Fruit fly (Drosophila melanogaster) whole organism, prepupa: ENCODE results near the gene CG46458.

ENCODE experiments used
- CG10631 ChIP-seq: fragments of 200-800 bp; sonication (Bioruptor generic); optimal IDR thresholded peaks from 2 replicates; lab custom pipeline; 2016; ENCODE audit warnings: missing biosample characterization, missing genetic modification characterization
- CG10669 ChIP-seq: fragments of 200-800 bp; sonication (Bioruptor generic); optimal IDR thresholded peaks from 3 replicates; lab custom pipeline; 2018; ENCODE audit warnings: missing biosample characterization, mild to moderate bottlenecking, missing genetic modification characterization, moderate library complexity
- CG11294 ChIP-seq: fragments of 200-800 bp; sonication (Bioruptor generic); IDR thresholded peaks from 2 replicates; pipeline ENCODE4 v1.3.6; 2022; ENCODE audit warnings: missing biosample characterization, missing genetic modification characterization
- CG11762 ChIP-seq: fragments of 200-800 bp; sonication (Bioruptor generic); optimal IDR thresholded peaks from 3 replicates; lab custom pipeline; 2016; ENCODE audit warnings: missing biosample characterization, missing genetic modification characterization; ENCODE audit not compliant: insufficient read depth
- CG15336 ChIP-seq: fragments of 200-800 bp; sonication (Bioruptor generic); IDR thresholded peaks from 2 replicates; pipeline ENCODE4 v1.3.6; 2022; ENCODE audit warnings: missing biosample characterization, missing genetic modification characterization
- CG1621 ChIP-seq: fragments of 200-800 bp; sonication (Bioruptor generic); optimal IDR thresholded peaks from 3 replicates; lab custom pipeline; 2018; ENCODE audit warnings: missing biosample characterization, mild to moderate bottlenecking, missing genetic modification characterization
- CG3032 ChIP-seq: fragments of 200-800 bp; optimal IDR thresholded peaks from 2 replicates; lab custom pipeline; 2019; ENCODE audit warnings: missing biosample characterization, mild to moderate bottlenecking, missing genetic modification characterization, moderate library complexity
- CG34406 ChIP-seq: fragments of 200-800 bp; sonication (Bioruptor generic); optimal IDR thresholded peaks from 3 replicates; lab custom pipeline; 2016; ENCODE audit warnings: missing biosample characterization, missing genetic modification characterization
- CG4318 ChIP-seq: fragments of 200-800 bp; sonication (Bioruptor generic); optimal IDR thresholded peaks from 3 replicates; lab custom pipeline; 2017; ENCODE audit warnings: missing biosample characterization, mild to moderate bottlenecking, missing genetic modification characterization
- CG6276 ChIP-seq: fragments of 200-800 bp; sonication (Bioruptor generic); optimal IDR thresholded peaks from 2 replicates; lab custom pipeline; 2017; ENCODE audit warnings: missing biosample characterization, mild to moderate bottlenecking, missing genetic modification characterization
- CG6792 ChIP-seq: fragments of 200-800 bp; sonication (Bioruptor generic); optimal IDR thresholded peaks from 3 replicates; lab custom pipeline; 2016; ENCODE audit warnings: missing biosample characterization, missing genetic modification characterization
- CG6808 ChIP-seq: fragments of 200-800 bp; sonication (Bioruptor generic); optimal IDR thresholded peaks from 3 replicates; lab custom pipeline; 2017; ENCODE audit warnings: missing biosample characterization, missing genetic modification characterization, mild to moderate bottlenecking, moderate library complexity, missing genetic modification reagents
- CG7368 ChIP-seq: fragments of 200-800 bp; sonication (Bioruptor generic); optimal IDR thresholded peaks from 3 replicates; lab custom pipeline; 2016; ENCODE audit warnings: missing biosample characterization, missing genetic modification characterization
- CG8119 ChIP-seq: fragments of 200-800 bp; sonication (Bioruptor generic); IDR thresholded peaks from 3 replicates; pipeline ENCODE4 v1.3.6; 2022; ENCODE audit warnings: missing biosample characterization, missing genetic modification characterization
- CG8319 ChIP-seq: fragments of 200-800 bp; sonication (Bioruptor generic); optimal IDR thresholded peaks from 3 replicates; lab custom pipeline; 2016; ENCODE audit warnings: missing biosample characterization, missing genetic modification characterization
- CG8632 ChIP-seq: fragments of 200-800 bp; sonication (Bioruptor generic); optimal IDR thresholded peaks from 3 replicates; lab custom pipeline; 2016; ENCODE audit warnings: missing biosample characterization, missing genetic modification characterization
- Eip75B ChIP-seq: fragments of 200-800 bp; sonication (Bioruptor generic); optimal IDR thresholded peaks from 3 replicates; lab custom pipeline; 2016; ENCODE audit warnings: missing biosample characterization, missing genetic modification characterization
- Eip78C ChIP-seq: fragments of 200-800 bp; sonication (Bioruptor generic); peaks from one replicate; lab custom pipeline; 2016; ENCODE audit warnings: missing biosample characterization, missing genetic modification characterization
- Gug ChIP-seq: fragments of 200-800 bp; sonication (Bioruptor generic); IDR thresholded peaks from 2 replicates; pipeline ENCODE4 v1.3.6; 2022; ENCODE audit warnings: missing biosample characterization, missing genetic modification characterization
- Hr39 ChIP-seq: fragments of 200-800 bp; sonication (Bioruptor generic); optimal IDR thresholded peaks from 2 replicates; lab custom pipeline; 2016; ENCODE audit warnings: missing biosample characterization, missing genetic modification characterization
- Lpt ChIP-seq: fragments of 200-800 bp; sonication (Bioruptor generic); optimal IDR thresholded peaks from 3 replicates; lab custom pipeline; 2016; ENCODE audit warnings: missing biosample characterization, missing genetic modification characterization
- Sox15 ChIP-seq: fragments of 200-800 bp; sonication (Bioruptor generic); optimal IDR thresholded peaks from 3 replicates; lab custom pipeline; 2016; ENCODE audit warnings: missing biosample characterization, missing genetic modification characterization
- acj6 ChIP-seq: fragments of 200-800 bp; sonication (Bioruptor generic); optimal IDR thresholded peaks from 3 replicates; lab custom pipeline; 2016; ENCODE audit warnings: missing biosample characterization, missing genetic modification characterization
- dac ChIP-seq: fragments of 200-800 bp; sonication (Bioruptor generic); optimal IDR thresholded peaks from 2 replicates; lab custom pipeline; 2017; ENCODE audit warnings: missing biosample characterization, mild to moderate bottlenecking, missing genetic modification characterization
- dsx ChIP-seq: fragments of 200-800 bp; optimal IDR thresholded peaks from 3 replicates; lab custom pipeline; 2019; ENCODE audit warnings: missing biosample characterization, mild to moderate bottlenecking, missing genetic modification characterization, moderate library complexity; ENCODE audit not compliant: poor library complexity, severe bottlenecking
- fd85E ChIP-seq: fragments of 200-800 bp; sonication (Bioruptor generic); optimal IDR thresholded peaks from 3 replicates; lab custom pipeline; 2016; ENCODE audit warnings: missing biosample characterization, missing genetic modification characterization
- fkh ChIP-seq: fragments of 200-800 bp; sonication (Bioruptor generic); optimal IDR thresholded peaks from 3 replicates; lab custom pipeline; 2017; ENCODE audit warnings: missing biosample characterization, mild to moderate bottlenecking, missing genetic modification characterization, moderate library complexity
- net ChIP-seq: fragments of 200-800 bp; sonication (Bioruptor generic); optimal IDR thresholded peaks from 3 replicates; lab custom pipeline; 2016; ENCODE audit warnings: missing biosample characterization, missing genetic modification characterization
- spab ChIP-seq: fragments of 200-800 bp; sonication (Bioruptor generic); optimal IDR thresholded peaks from 2 replicates; lab custom pipeline; 2017; ENCODE audit warnings: missing biosample characterization, mild to moderate bottlenecking, missing genetic modification characterization, missing genetic modification reagents
- topi ChIP-seq: fragments of 200-800 bp; sonication (Bioruptor generic); optimal IDR thresholded peaks from 3 replicates; lab custom pipeline; 2016; ENCODE audit warnings: missing biosample characterization, missing genetic modification characterization

CG46458 gene

DNA sequence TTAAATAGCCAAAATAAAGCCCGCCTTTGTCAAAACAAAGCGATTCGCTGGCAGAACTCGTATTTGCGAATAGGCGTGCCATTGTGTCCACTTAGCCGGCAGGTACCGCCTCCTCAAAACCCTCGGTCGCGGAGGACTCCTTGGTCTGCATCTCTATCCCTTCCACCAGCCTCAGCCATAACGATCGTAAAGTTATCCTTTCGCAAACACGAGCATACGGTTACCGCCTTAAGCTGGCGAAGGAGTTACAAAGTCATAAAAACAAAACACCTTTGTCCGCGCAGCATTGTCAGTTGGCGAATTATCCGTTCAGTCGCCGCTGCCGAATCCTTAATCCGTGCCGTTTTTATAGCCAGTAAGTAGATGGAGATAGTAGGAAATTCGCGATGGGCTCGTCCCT, 90.0 kb downstream of the CG46458 start:
- TF ChIP-seq CG3032 (tag; lab: Kevin White, UChicago) (no peak), Sox15 (GFP tag; lab: Kevin White, UChicago) (no peak), CG11762 (GFP tag; lab: Kevin White, UChicago) (no peak)

dm6 chr3R:6863769-6864393, 94.3 kb downstream of the CG46458 start, which contains the start of gene ftz:
ftz (plus strand) TSS chr3R:6864324.
- TF ChIP-seq Sox15 (GFP tag; lab: Kevin White, UChicago) (no peak), CG6276 (no peak), CG1621 (no peak), CG11762 (GFP tag; lab: Kevin White, UChicago) (no peak), Hr39 (GFP tag; lab: Kevin White, UChicago) (no peak), CG7368 (GFP tag; lab: Kevin White, UChicago) (no peak), CG10669 (GFP tag; lab: Kevin White, UChicago) (no peak), CG8319 (GFP tag; lab: Kevin White, UChicago) (no peak), CG10631 (no peak), CG4318 (GFP tag; lab: Kevin White, UChicago) (no peak), CG11294 (GFP tag; lab: Robert Waterston, UW) (no peak)

- no peak for TF ChIP-seq Gug
- TF ChIP-seq CG15336 (GFP tag; lab: Robert Waterston, UW) = no peak
- no peak for TF ChIP-seq CG10669 (GFP tag; lab: Kevin White, UChicago)
- no peak for TF ChIP-seq CG8632
- TF ChIP-seq Eip75B (GFP tag; lab: Kevin White, UChicago) = no peak
- no peak for TF ChIP-seq fkh
- no peak for TF ChIP-seq Eip78C (GFP tag; lab: Kevin White, UChicago)
- no peak for TF ChIP-seq CG11762 (GFP tag; lab: Kevin White, UChicago)
- TF ChIP-seq net = no peak
- no peak for TF ChIP-seq dac
Observed at dm6 chr3R:6862577-6862976, 95.6 kb downstream of the CG46458 start.

dm6 chr3R:6860042-6860441, 98.1 kb downstream of the CG46458 start:
- TF ChIP-seq fd85E (GFP tag; lab: Kevin White, UChicago) (no peak), spab (GFP tag; lab: Kevin White, UChicago) (no peak), net (no peak), CG4318 (GFP tag; lab: Kevin White, UChicago) (no peak), Gug (no peak), CG6276 (no peak), CG34406 (GFP tag; lab: Kevin White, UChicago) (no peak), dsx (GFP tag; lab: Kevin White, UChicago) (no peak), CG6808 (GFP tag; lab: Kevin White, UChicago) (no peak), CG8319 (GFP tag; lab: Kevin White, UChicago) (no peak), Eip78C (GFP tag; lab: Kevin White, UChicago) (no peak)

DNA sequence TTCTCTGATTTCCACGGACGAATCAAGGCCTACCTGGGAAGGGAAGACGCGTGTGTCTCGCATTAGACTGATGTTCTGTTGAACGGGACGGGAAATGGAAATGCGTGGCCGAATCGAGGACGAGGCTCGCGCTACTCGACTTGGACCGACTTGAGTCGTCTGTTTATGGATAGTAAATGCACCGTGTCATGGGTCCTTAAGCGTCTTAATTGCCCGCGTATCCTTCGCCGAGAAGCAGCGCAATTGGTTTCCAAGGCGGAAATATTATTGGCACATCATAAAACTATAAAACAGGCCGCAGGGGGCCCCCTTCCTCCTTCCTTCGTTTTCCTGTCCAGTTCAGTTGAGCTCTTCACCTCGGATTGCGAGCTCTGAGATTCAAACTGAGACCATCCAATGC, 99.2 kb downstream of the CG46458 start:
- TF ChIP-seq topi (GFP tag; lab: Kevin White, UChicago) (no peak), Gug (no peak), Sox15 (GFP tag; lab: Kevin White, UChicago) (no peak), Lpt (GFP tag; lab: Kevin White, UChicago) (no peak), fkh (no peak), acj6 (GFP tag; lab: Kevin White, UChicago) (no peak), CG6808 (GFP tag; lab: Kevin White, UChicago) (no peak), Eip78C (GFP tag; lab: Kevin White, UChicago) (no peak), CG8119 (GFP tag; lab: Robert Waterston, UW) (no peak), CG6792 (GFP tag; lab: Kevin White, UChicago) (no peak), CG1621 (no peak), CG34406 (GFP tag; lab: Kevin White, UChicago) (no peak), spab (GFP tag; lab: Kevin White, UChicago) (no peak)
